Worm (Caenorhabditis elegans) whole organism, dauer: ENCODE measurements around the gene str-10.

Experiments used
- unc-62 ChIP-seq: sonication (generic microtip); optimal IDR thresholded peaks from 2 replicates; lab custom pipeline; 2017; ENCODE audit warnings: missing biosample characterization, missing genetic modification reagents, missing genetic modification characterization

str-10 gene

DNA sequence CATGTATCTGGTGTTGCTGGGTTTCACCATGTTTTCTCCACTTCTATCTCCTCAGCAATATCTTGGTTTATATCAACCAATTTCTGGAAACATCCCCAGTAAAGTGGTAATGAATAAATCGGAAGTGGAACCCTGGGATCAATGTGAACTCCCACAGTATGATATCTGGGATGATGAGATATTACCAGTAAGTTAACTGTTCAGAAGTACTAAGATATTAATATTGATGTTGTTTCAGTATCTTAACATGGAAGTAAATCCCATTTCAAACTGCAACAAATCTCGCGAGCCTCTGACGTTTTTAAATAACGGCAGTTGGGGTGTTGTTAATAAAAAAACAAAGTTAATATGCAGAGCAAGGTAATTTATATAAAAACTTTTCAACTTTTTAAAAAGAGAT, 8.8 kb downstream of the str-10 start:
- no peak for TF ChIP-seq unc-62 (GFP tag; lab: Kevin White, UChicago)

- no peak for TF ChIP-seq unc-62 (GFP tag; lab: Kevin White, UChicago)
Measured at ce11 chrX:13100410-13100809, 18.0 kb downstream of the str-10 start, which contains the start of gene R03G8.6. TSS of gene R03G8.6 (minus strand) at chrX:13100510.

DNA sequence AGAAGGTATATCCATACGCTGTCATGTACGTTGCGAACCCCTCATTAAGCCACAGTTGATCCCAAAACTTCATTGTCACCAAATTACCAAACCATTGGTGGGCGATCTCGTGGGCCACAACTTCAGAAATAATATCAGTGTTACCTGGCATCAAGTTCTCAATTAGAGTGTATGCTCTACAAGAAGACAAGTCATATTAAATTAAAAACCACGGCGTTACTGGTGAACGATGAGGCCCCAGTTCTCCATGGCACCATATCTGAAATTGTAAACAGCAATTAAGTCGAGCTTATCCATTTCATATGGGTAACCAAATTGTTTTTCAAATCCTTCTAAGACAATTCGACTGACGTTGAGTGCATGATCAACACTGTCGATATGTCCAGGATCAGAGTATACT, 20.4 kb downstream of the str-10 start:
- no peak for TF ChIP-seq unc-62 (GFP tag; lab: Kevin White, UChicago)

DNA sequence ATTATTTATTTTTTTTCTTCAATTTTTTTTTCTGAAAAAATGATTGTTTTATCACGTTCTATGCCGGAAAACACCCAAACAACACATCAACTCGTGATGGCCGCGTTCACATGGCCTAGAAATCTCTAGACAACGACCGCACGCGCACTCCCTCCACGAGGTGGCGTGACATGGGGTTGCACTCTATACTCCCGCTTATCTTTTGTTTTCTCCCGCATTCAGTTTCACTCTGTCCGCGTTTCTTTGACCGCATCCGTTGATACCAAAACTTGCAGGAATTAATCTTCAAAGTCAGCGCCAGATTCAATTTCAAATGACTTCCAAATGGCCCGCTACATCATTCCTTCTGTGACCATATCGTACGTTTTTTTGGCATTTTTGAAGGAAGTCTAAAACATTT, 22.5 kb downstream of the str-10 start, which contains the start of gene F17H10.1:
Gene F17H10.1 (plus strand): TSS at position 276 of the 400 bp plus-strand sequence.
- TF ChIP-seq unc-62 (GFP tag; lab: Kevin White, UChicago) = no peak

DNA sequence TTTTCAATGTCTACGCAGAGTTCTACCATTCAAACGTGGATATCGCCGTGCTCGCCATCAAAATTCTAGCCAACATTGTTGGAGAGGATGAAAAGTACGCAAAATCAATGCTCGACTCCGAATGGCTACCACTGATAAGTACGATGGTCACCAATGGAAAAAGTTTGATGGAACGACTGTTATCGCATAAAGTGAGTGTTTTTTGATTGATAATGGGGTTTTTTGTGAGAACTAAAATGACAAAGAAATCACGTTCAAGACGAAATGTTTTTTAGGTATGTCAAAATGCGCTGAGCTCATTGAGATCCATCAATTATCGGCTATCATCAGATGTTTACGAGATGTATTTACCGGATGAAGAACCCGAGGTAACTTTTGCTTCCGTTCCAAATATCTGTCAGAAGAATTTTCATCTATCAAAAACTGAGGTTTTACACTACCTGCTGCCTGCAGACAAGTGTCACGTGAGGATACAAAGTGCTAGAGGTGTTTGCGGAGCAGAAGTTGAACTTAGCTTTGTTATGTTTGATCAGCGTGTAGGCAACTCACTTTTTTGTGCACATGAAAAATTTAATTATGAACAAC, 23.8 kb downstream of the str-10 start:
- TF ChIP-seq unc-62 (GFP tag; lab: Kevin White, UChicago) = no peak

DNA sequence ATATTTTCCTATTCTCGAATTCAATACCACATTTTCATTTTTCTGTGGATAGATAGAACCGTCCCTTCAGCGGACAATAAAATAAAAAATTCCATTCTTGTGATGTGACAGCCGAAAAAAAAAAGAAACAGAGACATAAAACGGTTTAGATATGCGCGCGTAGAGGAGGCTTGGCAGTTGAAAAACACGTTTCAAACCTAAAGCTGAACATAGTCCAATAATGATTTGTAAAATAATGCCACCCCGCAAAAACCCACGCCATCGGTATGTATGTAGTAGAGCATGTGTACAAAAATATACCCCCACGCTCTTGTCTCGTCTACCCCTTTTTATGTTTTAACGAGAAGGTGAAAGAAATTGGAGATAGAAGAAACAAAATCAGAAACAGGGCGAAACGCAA, 26.2 kb downstream of the str-10 start:
- no peak for TF ChIP-seq unc-62 (GFP tag; lab: Kevin White, UChicago)

- no peak for TF ChIP-seq unc-62 (GFP tag; lab: Kevin White, UChicago)
Measured at ce11 chrX:13110004-13110403, 27.6 kb downstream of the str-10 start.

DNA sequence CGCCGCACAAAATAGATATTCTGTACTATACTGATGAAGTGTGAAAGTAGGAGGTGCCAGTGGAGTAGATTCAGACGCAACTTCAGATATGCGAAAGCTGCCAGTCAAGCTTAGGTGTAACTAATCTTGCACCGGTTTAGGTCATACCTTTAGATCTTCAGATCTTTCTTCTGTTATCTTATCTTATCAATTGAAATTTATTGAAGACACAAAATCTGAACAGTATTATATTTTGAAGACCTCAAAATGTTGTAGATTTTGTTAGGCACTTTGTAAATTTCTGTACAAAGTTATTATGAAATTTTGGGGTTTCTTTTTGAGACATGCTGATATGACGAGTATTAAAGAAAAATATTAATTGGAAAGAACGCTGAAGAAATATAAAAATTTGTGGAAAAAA, 30.2 kb downstream of the str-10 start:
- TF ChIP-seq unc-62 (GFP tag; lab: Kevin White, UChicago) = no peak

- no peak for TF ChIP-seq unc-62 (GFP tag; lab: Kevin White, UChicago)
Measured at ce11 chrX:13113457-13113856, 31.0 kb downstream of the str-10 start, which contains the start of gene F17H10.2. TSS of gene F17H10.2 (plus strand) at chrX:13113772.

DNA sequence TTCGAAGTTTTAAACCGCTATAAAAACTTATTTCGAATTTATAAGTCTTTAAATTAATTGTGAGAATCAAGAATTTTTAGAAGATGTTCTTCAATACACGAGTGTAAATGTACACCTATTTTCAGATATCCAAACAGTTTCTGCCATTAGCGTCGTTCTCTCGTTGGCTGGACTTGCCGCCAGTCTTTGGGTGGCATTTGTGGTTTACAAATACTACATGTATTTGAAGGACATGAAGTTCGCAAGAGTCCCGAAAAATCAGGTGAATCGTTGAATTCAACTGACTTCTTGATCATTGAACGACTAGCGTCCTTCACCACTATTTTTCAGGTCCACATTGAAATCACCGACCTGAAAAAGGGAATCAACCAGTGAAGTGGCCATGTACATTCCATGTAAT, 33.3 kb downstream of the str-10 start:
- TF ChIP-seq unc-62 (GFP tag; lab: Kevin White, UChicago) = no peak

DNA sequence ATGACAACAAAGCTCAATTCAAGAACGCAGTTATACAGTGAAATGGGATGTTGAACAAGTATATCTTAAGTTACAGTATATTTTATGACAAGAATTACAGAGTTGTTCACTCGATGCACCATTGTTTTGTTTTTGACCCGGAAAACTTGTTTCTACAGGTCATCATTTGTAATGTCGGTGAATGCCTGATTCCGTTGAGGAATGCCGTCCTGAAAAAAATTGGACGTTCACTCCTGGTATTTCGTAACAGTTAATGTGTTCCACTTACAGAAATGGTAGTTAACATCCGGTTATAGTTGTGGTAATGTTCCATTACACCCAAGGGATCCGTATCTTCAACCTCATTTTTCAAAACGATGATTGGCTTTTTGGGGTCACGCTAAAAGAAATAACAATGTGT, 34.0 kb downstream of the str-10 start:
- TF ChIP-seq unc-62 (GFP tag; lab: Kevin White, UChicago) = no peak

DNA sequence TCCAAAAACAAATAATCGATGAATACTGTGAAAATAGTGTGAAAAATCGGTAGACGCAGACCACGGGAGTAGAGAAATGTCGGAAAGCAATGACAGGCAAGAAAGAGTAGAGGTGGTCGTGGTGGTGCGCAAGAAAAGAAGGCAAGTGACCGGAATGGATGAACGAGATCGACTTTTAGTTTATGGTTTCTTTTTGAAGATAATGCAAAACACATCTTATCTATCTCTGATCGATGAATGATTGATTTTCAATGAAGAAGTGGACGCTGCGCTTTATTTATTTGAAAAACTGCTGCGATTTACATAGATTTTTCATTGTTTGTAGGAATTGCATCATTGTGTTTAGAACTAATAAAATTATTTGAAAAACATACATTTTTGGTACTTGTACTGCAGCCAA, 37.5 kb downstream of the str-10 start:
- no peak for TF ChIP-seq unc-62 (GFP tag; lab: Kevin White, UChicago)

DNA sequence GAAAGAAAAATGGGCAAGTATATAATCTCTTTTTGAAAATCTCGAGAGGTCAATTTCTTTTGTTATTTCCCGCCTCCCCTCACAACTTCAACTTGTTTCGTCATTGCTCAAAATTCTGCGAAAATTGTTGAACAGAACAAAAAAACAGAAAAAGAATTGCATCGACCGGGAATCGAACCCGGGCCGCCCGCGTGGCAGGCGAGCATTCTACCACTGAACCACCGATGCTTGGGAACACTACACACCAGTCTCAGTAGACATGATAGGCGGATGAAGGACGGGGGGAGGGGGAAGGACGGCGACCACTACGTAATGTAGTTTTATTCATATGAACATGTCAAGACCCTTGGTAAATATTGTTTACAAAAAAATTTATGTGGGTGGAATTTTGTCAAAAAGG, 38.7 kb downstream of the str-10 start:
- TF ChIP-seq unc-62 (GFP tag; lab: Kevin White, UChicago) = no peak

- no peak for TF ChIP-seq unc-62 (GFP tag; lab: Kevin White, UChicago)
Measured at ce11 chrX:13122191-13122590, 39.8 kb downstream of the str-10 start, which contains the start of gene snx-17. TSS of gene snx-17 (minus strand) at chrX:13122291.

DNA sequence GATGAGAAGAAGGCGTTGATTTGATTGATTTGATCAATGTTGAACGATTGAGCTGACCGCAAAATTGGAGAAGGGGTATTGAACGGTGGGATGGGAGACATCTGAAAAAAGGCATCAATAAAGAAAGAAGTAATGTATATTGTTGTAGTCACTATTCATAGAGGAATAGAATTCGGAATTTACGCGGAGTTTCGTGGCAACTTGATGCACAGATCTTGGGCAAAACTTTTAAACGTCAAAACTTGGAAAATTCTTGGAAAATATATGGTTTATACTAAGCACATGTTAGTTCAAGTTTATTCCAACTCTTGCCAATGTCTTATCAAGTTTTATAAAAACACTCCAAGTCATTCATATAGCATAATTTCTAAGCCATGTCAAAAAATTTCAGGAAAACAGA, 44.0 kb downstream of the str-10 start, which contains the start of gene F17H10.4:
Gene F17H10.4 (minus strand): TSS at position 101 of the 400 bp plus-strand sequence.
- TF ChIP-seq unc-62 (GFP tag; lab: Kevin White, UChicago) = no peak

DNA sequence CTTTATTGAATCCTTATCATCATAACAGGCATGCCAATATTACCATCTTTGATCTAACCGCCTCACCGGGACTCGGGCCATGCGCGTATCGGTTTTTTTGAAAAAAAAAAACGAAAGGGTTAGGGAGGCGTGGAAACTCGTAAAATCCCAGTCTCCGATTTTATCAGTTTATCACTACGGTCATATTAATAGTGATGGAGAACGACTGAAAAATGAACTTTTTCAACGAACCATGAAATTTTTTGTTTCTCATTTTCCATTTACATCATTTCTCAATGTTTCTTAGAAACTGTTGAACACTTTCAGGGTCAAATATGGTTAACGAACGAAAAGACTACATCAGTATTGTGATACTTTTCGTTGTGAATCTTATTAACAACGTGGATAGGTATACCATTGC, 47.5 kb downstream of the str-10 start, which contains the start of gene spin-3:
Gene spin-3 (plus strand): TSS at position 301 of the 400 bp plus-strand sequence.
- no peak for TF ChIP-seq unc-62 (GFP tag; lab: Kevin White, UChicago)
